Worm (Caenorhabditis elegans): Measurements from ENCODE around the gene H10D18.5.

The H10D18.5 gene

DNA sequence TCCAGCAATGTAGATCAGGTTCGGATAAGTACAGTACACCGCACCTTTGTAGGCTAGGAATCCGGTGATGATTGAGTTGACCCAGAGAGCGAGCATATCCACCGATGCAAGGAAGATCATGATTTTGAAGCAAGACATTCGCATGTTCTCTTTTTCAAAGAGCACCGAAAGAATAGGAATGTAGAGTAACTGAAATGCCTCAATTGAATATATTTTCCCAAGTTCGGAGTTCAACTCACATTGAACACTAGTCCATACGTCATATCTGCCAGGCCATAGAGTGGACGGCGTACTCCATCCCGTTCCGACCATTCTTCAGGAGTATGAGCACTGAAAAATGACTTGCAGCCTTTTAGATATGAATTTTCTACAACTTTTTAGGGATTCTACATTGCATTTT is 31.8 kb downstream of the H10D18.5 start:
- TF ChIP-seq Y22D7AL.16 (tag; optimal IDR thresholded peaks at IDR 0.05) (no peak), eyg-1 (tag; optimal IDR thresholded peaks at IDR 0.05) (no peak), pha-2 (tag; optimal IDR thresholded peaks at IDR 0.05) (no peak), nhr-232 (tag; optimal IDR thresholded peaks at IDR 0.05) (no peak), unc-42 (tag; optimal IDR thresholded peaks at IDR 0.05) (no peak), ztf-16 (tag; optimal IDR thresholded peaks at IDR 0.05) (no peak)

DNA sequence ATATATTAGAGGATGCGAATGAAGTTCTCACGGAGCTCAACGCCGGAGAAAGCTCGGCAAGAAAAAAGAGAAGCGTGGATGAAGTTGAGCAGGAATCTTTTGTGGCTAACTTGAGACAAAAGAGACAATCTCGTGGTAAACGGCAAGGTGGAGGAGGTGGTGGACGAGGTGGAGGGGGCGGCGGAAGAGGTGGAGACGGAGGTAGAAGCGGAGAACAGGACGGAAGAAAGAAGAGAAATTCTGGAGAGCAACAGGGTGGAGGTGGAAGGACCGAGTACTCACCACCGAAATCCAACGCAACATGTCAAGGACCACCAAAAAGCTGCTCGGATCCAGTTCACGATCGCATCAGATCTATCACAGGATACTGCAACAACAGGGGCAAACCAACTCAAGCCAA is 41.1 kb downstream of the H10D18.5 start:
- no peak for TF ChIP-seq zip-5 (tag; optimal IDR thresholded peaks at IDR 0.05)
- TF ChIP-seq ahr-1 (tag; optimal IDR thresholded peaks at IDR 0.05): no peak
- TF ChIP-seq ceh-30 (tag; optimal IDR thresholded peaks at IDR 0.05): no peak
- no peak for TF ChIP-seq lim-6 (tag; optimal IDR thresholded peaks at IDR 0.05)
- TF ChIP-seq K09A11.1 (tag; optimal IDR thresholded peaks at IDR 0.05; ENCODE audit: insufficient read depth): no peak
- no peak for TF ChIP-seq ceh-6 (GFP tag; optimal IDR thresholded peaks at IDR 0.05)
- no peak for TF ChIP-seq nfya-1 (tag; optimal IDR thresholded peaks at IDR 0.05)
- no peak for TF ChIP-seq ceh-45 (GFP tag; IDR thresholded peaks at IDR 0.05)
- no peak for TF ChIP-seq ref-2 (tag; optimal IDR thresholded peaks at IDR 0.05)

- no peak for TF ChIP-seq sox-4 (tag; optimal IDR thresholded peaks at IDR 0.05)
- no peak for TF ChIP-seq lim-6 (tag; optimal IDR thresholded peaks at IDR 0.05)
- no peak for TF ChIP-seq ceh-31 (tag; optimal IDR thresholded peaks at IDR 0.05)
- no peak for TF ChIP-seq syd-9 (tag; optimal IDR thresholded peaks at IDR 0.05)
- no peak for TF ChIP-seq F13H6.1 (tag; optimal IDR thresholded peaks at IDR 0.05)
- TF ChIP-seq hlh-30 (tag; optimal IDR thresholded peaks at IDR 0.05; ENCODE audit: insufficient read depth): no peak
- no peak for TF ChIP-seq ceh-45 (GFP tag; IDR thresholded peaks at IDR 0.05)
- no peak for TF ChIP-seq hlh-8 (tag; optimal IDR thresholded peaks at IDR 0.05)
- no peak for TF ChIP-seq pat-9 (tag; optimal IDR thresholded peaks at IDR 0.05)
- no peak for TF ChIP-seq ama-1 (optimal IDR thresholded peaks at IDR 0.05)
- TF ChIP-seq odd-2 (tag; optimal IDR thresholded peaks at IDR 0.05): no peak
- no peak for TF ChIP-seq pha-2 (tag; optimal IDR thresholded peaks at IDR 0.05)
- TF ChIP-seq eyg-1 (tag; optimal IDR thresholded peaks at IDR 0.05): no peak
- no peak for TF ChIP-seq T23F11.4 (GFP tag; optimal IDR thresholded peaks at IDR 0.05)
- no peak for TF ChIP-seq ceh-18 (tag; optimal IDR thresholded peaks at IDR 0.05)
- no peak for TF ChIP-seq pag-3 (tag; optimal IDR thresholded peaks at IDR 0.05; ENCODE audit: borderline replicate concordance)
- no peak for TF ChIP-seq tbx-2 (tag; optimal IDR thresholded peaks at IDR 0.05)
Measured at ce11 chrV:3789770-3790169, 41.7 kb downstream of the H10D18.5 start, which contains the start of gene R08F11.7. Gene R08F11.7 (plus strand): TSS chrV:3790070.

DNA sequence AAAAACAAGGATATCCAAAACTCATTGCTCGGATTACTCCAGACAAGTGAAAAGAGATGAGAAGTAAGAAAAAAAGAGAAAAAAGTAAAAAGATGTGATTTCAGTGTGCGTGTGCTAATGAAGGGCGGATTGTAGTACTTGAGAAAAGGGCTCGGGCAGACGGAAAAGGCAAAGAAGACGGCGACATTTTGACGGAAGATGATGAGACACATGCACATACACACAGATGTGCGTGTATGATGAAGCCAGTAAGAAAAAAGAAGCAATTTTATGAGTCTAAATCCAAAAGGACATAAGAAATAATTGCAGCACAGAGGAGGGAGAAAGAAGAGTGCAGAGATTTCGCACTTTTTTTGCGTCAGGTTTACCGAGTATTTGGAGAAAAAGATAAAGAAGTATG is 43.0 kb downstream of the H10D18.5 start:
- TF ChIP-seq dmd-4 (tag; optimal IDR thresholded peaks at IDR 0.05; ENCODE audit: borderline replicate concordance): no peak
- TF ChIP-seq gmeb-2 (tag; optimal IDR thresholded peaks at IDR 0.05): no peak
- no peak for TF ChIP-seq sox-4 (tag; optimal IDR thresholded peaks at IDR 0.05)
- no peak for TF ChIP-seq hlh-30 (tag; optimal IDR thresholded peaks at IDR 0.05; ENCODE audit: insufficient read depth)
- TF ChIP-seq pqm-1 (tag; optimal IDR thresholded peaks at IDR 0.05): no peak
- no peak for TF ChIP-seq ceh-19 (GFP tag; optimal IDR thresholded peaks at IDR 0.05)
- TF ChIP-seq madf-2 (tag; optimal IDR thresholded peaks at IDR 0.05): no peak
- no peak for TF ChIP-seq pag-3 (tag; optimal IDR thresholded peaks at IDR 0.05; ENCODE audit: borderline replicate concordance)
- no peak for TF ChIP-seq ceh-24 (tag; optimal IDR thresholded peaks at IDR 0.05)
- TF ChIP-seq nhr-232 (tag; optimal IDR thresholded peaks at IDR 0.05): no peak
- no peak for TF ChIP-seq pha-2 (tag; optimal IDR thresholded peaks at IDR 0.05)
- no peak for TF ChIP-seq tbx-2 (tag; optimal IDR thresholded peaks at IDR 0.05)
- no peak for TF ChIP-seq unc-55 (GFP tag; optimal IDR thresholded peaks at IDR 0.05)

DNA sequence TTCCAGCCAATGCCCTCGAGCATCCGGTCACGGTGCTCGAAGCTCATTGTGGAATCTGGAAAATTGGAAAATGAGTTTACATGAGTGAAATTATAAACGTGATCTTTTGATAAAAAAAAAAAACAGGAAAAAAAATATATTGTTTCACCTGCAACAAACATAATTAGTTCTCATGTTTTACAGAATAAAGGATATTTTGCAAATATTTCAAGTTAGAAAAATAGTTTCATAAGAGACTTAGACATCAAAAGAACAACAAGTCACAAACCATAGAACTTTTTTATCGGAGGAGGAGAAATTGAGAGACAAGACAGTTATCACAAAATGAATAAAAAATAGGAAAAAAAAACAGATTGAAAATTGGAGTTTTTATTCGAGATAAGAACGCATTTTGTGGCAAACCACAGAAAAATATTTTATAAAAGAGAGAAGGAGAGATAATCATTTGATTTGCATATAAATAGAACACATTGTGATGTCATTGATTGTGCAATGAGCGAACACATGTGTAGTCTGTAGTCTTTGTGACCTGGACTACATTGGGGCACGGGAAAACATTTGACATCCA is 47.3 kb downstream of the H10D18.5 start, which contains the start of gene R08F11.1:
Gene R08F11.1 (minus strand): TSS at position 51 of the 568 bp plus-strand sequence.
- peak; percentile 80 for TF ChIP-seq elt-2 (tag; optimal IDR thresholded peaks at IDR 0.05)
- TF ChIP-seq ceh-19 (GFP tag; optimal IDR thresholded peaks at IDR 0.05): no peak
- TF ChIP-seq syd-9 (tag; optimal IDR thresholded peaks at IDR 0.05): no peak

All from whole organism, late embryonic.